Worm (Caenorhabditis elegans) whole organism, young adult: ENCODE results near the gene F10A3.11.

Source experiments
- F37B4.10 ChIP-seq: fragments of 200-800 bp; sonication (Bioruptor generic); IDR thresholded peaks from 2 replicates; pipeline ENCODE4 v1.3.6; 2022; ENCODE audit warnings: missing genetic modification characterization, missing compliant biosample characterization
- F52B5.7 ChIP-seq: sonication (generic microtip); optimal IDR thresholded peaks from 2 replicates; lab custom pipeline; 2016; ENCODE audit warnings: mild to moderate bottlenecking, missing genetic modification characterization, missing compliant biosample characterization
- dox-1 ChIP-seq: fragments of 200-800 bp; sonication (Bioruptor generic); IDR thresholded peaks from 2 replicates; pipeline ENCODE4 v1.3.6; 2022; ENCODE audit warnings: missing genetic modification reagents, missing genetic modification characterization, missing compliant biosample characterization

DNA sequence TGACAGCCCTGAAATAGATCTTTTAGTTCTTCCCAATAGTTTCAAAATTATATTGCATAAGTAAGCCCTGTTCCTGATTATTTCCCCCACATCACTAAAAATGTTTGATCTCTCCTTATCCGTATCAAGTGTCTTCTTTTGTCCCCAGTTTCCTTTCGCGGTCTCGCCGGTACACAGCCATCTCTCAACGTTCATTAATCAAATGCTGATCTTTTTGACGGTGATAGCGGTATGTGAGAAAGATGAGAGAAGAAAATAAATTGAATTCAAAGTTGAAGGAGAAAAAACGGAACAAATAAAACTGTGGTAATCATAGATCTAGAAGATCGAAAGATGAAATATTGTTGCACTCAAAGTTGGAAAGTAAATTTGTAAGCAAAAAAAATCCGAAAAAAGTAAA is 49.2 kb downstream of the F10A3.11 start:
- no peak for TF ChIP-seq F37B4.10 (GFP tag; lab: Robert Waterston, UW)
- no peak for TF ChIP-seq dox-1 (GFP tag; lab: Robert Waterston, UW)
- TF ChIP-seq F52B5.7 (tag; lab: Kevin White, UChicago): no peak
